Worm (Caenorhabditis elegans) whole organism, L2 larva: Measurements from ENCODE around the gene F52B11.5.

Experiments
- C34F6.9 ChIP-seq: fragments of 150-350 bp; optimal IDR thresholded peaks from 2 replicates; lab custom pipeline; 2014; ENCODE audit warnings: missing biosample characterization, missing genetic modification characterization
- Y55F3AM.14 ChIP-seq: fragments of 200-800 bp; sonication (Bioruptor generic); optimal IDR thresholded peaks from 2 replicates; lab custom pipeline; 2018; ENCODE audit warnings: mild to moderate bottlenecking, missing genetic modification characterization, missing compliant biosample characterization
- blmp-1 ChIP-seq: sonication (generic microtip); optimal IDR thresholded peaks from 2 replicates; lab custom pipeline; 2017; ENCODE audit warnings: missing genetic modification characterization, mild to moderate bottlenecking, missing compliant biosample characterization, antibody characterized with exemption, moderate library complexity; ENCODE audit not compliant: insufficient read depth
- ceh-16 ChIP-seq: fragments of 150-350 bp; optimal IDR thresholded peaks from 2 replicates; lab custom pipeline; 2014; ENCODE audit warnings: missing biosample characterization, missing genetic modification characterization
- elt-3 ChIP-seq: sonication (generic microtip); optimal IDR thresholded peaks from 2 replicates; lab custom pipeline; 2017; ENCODE audit warnings: missing biosample characterization, missing genetic modification characterization
- gmeb-1 ChIP-seq: fragments of 150-350 bp; optimal IDR thresholded peaks from 2 replicates; lab custom pipeline; 2014; ENCODE audit warnings: missing biosample characterization, missing genetic modification characterization
- lin-13 ChIP-seq: fragments of 150-350 bp; optimal IDR thresholded peaks from 2 replicates; lab custom pipeline; 2014; ENCODE audit warnings: missing biosample characterization, missing genetic modification reagents, missing genetic modification characterization
- lsy-2 ChIP-seq, 2 experiments: fragments of 150-350 bp in 1 of 2; sonication (generic microtip) in 1 of 2; optimal IDR thresholded peaks; 2 replicates each; lab custom pipeline; 2014 to 2017; ENCODE audit warnings: missing biosample characterization in 2 of 2, missing genetic modification characterization in 2 of 2
- mab-5 ChIP-seq: fragments of 150-350 bp; optimal IDR thresholded peaks from 2 replicates; lab custom pipeline; 2014; ENCODE audit warnings: missing biosample characterization, missing genetic modification characterization
- mbf-1 ChIP-seq: sonication (generic microtip); optimal IDR thresholded peaks from 2 replicates; lab custom pipeline; 2017; ENCODE audit warnings: missing biosample characterization, missing genetic modification characterization
- mdl-1 ChIP-seq, 2 experiments: fragments of 150-350 bp in 1 of 2; sonication (generic microtip) in 1 of 2; optimal IDR thresholded peaks; 2 replicates each; lab custom pipeline; 2017; ENCODE audit warnings: missing biosample characterization in 2 of 2, missing genetic modification characterization in 2 of 2
- nhr-10 ChIP-seq: sonication (generic microtip); optimal IDR thresholded peaks from 2 replicates; lab custom pipeline; 2017; ENCODE audit warnings: missing biosample characterization, missing genetic modification characterization
- nhr-11 ChIP-seq: fragments of 150-350 bp; optimal IDR thresholded peaks from 2 replicates; lab custom pipeline; 2014; ENCODE audit warnings: missing biosample characterization, missing genetic modification characterization
- nhr-12 ChIP-seq: fragments of 150-350 bp; optimal IDR thresholded peaks from 2 replicates; lab custom pipeline; 2014; ENCODE audit warnings: missing biosample characterization, missing genetic modification characterization
- nhr-129 ChIP-seq: fragments of 150-350 bp; optimal IDR thresholded peaks from 2 replicates; lab custom pipeline; 2014; ENCODE audit warnings: missing biosample characterization, missing genetic modification characterization
- nhr-237 ChIP-seq: fragments of 150-350 bp; optimal IDR thresholded peaks from 2 replicates; lab custom pipeline; 2014; ENCODE audit warnings: missing biosample characterization, missing genetic modification characterization
- nhr-6 ChIP-seq: fragments of 150-350 bp; optimal IDR thresholded peaks from 2 replicates; lab custom pipeline; 2014; ENCODE audit warnings: missing biosample characterization, missing genetic modification characterization
- nhr-77 ChIP-seq: fragments of 150-350 bp; optimal IDR thresholded peaks from 2 replicates; lab custom pipeline; 2014; ENCODE audit warnings: missing biosample characterization, missing genetic modification characterization
- skn-1 ChIP-seq: sonication (generic microtip); optimal IDR thresholded peaks from 2 replicates; lab custom pipeline; 2017; ENCODE audit warnings: missing biosample characterization, missing genetic modification characterization
- sma-3 ChIP-seq: sonication (generic microtip); optimal IDR thresholded peaks from 2 replicates; lab custom pipeline; 2016; ENCODE audit warnings: missing genetic modification reagents, missing genetic modification characterization, missing compliant biosample characterization
- unc-55 ChIP-seq: fragments of 150-350 bp; sonication (generic microtip); optimal IDR thresholded peaks from 3 replicates; lab custom pipeline; 2014; ENCODE audit warnings: missing biosample characterization, missing genetic modification reagents, missing genetic modification characterization
- ztf-11 ChIP-seq: sonication (generic microtip); optimal IDR thresholded peaks from 2 replicates; lab custom pipeline; 2017; ENCODE audit warnings: missing biosample characterization, missing genetic modification characterization
- ztf-4 ChIP-seq: fragments of 150-350 bp; optimal IDR thresholded peaks from 2 replicates; lab custom pipeline; 2014; ENCODE audit warnings: missing biosample characterization, missing genetic modification characterization

Gene F52B11.5

ce11 chrIV:14070185-14070991, 32.6 kb downstream of the F52B11.5 start:
- peak; percentile 44 for TF ChIP-seq unc-55 (GFP tag; lab: Kevin White, UChicago)
- TF ChIP-seq lsy-2 (tag; optimal IDR thresholded peaks at IDR 0.05; lab: Kevin White, UChicago), result peak; percentile 14 to 20
- peak; percentile 38 for TF ChIP-seq gmeb-1 (tag; lab: Kevin White, UChicago)
- peak; percentile 42 for TF ChIP-seq C34F6.9 (tag; lab: Kevin White, UChicago)
- no peak for TF ChIP-seq Y55F3AM.14 (GFP tag; lab: Kevin White, UChicago)
- TF ChIP-seq lin-13 (GFP tag; lab: Kevin White, UChicago), result peak; percentile 41
- TF ChIP-seq elt-3 (tag; lab: Kevin White, UChicago), result no peak
- no peak for TF ChIP-seq nhr-77

- no peak for TF ChIP-seq nhr-6 (tag; lab: Kevin White, UChicago)
Observed at ce11 chrIV:14069760-14070159, 33.3 kb downstream of the F52B11.5 start, which contains the start of gene lst-4. lst-4 (minus strand) TSS chrIV:14069860.

ce11 chrIV:14066403-14066802, 36.6 kb downstream of the F52B11.5 start:
- TF ChIP-seq nhr-237 (tag; lab: Kevin White, UChicago), result no peak
- no peak for TF ChIP-seq sma-3
- no peak for TF ChIP-seq nhr-10 (tag; lab: Kevin White, UChicago)
- no peak for TF ChIP-seq ztf-11 (tag; lab: Kevin White, UChicago)
- no peak for TF ChIP-seq nhr-129 (tag; lab: Kevin White, UChicago)
- TF ChIP-seq nhr-11 (tag; lab: Kevin White, UChicago), result no peak
- no peak for TF ChIP-seq elt-3 (tag; lab: Kevin White, UChicago)
- no peak for TF ChIP-seq skn-1 (tag; lab: Kevin White, UChicago)
- TF ChIP-seq ceh-16 (tag; lab: Kevin White, UChicago), result no peak
- no peak for TF ChIP-seq unc-55 (GFP tag; lab: Kevin White, UChicago)
- TF ChIP-seq mbf-1 (tag; lab: Kevin White, UChicago), result no peak
- TF ChIP-seq nhr-12, result no peak
- TF ChIP-seq gmeb-1 (tag; lab: Kevin White, UChicago), result no peak
- TF ChIP-seq, all 48 proteins: peak for 0

- TF ChIP-seq mab-5 (tag; lab: Kevin White, UChicago) (no peak), mdl-1 (tag; optimal IDR thresholded peaks at IDR 0.05; lab: Kevin White, UChicago) (no peak), sma-3 (no peak), gmeb-1 (tag; lab: Kevin White, UChicago) (no peak), ztf-4 (tag; lab: Kevin White, UChicago) (no peak), nhr-237 (tag; lab: Kevin White, UChicago) (no peak), blmp-1 (tag; lab: Kevin White, UChicago) (no peak), C34F6.9 (tag; lab: Kevin White, UChicago) (no peak)
- TF ChIP-seq, all 48 proteins: peak for 0
Observed at ce11 chrIV:14060612-14061011, 42.4 kb downstream of the F52B11.5 start, which contains the start of gene Y37A1B.4. Y37A1B.4 (minus strand) TSS chrIV:14060712.
